Fruit fly (Drosophila melanogaster) whole organism, prepupa: ENCODE results near the gene CG14427.
A peak's percentile ranks its signal among the peaks of the same experiment; 100 is the strongest.

ENCODE experiments used
- CG10631 ChIP-seq: fragments of 200-800 bp; sonication (Bioruptor generic); optimal IDR thresholded peaks from 2 replicates; lab custom pipeline; 2016; ENCODE audit warnings: missing biosample characterization, missing genetic modification characterization
- CG10669 ChIP-seq: fragments of 200-800 bp; sonication (Bioruptor generic); optimal IDR thresholded peaks from 3 replicates; lab custom pipeline; 2018; ENCODE audit warnings: missing biosample characterization, mild to moderate bottlenecking, missing genetic modification characterization, moderate library complexity
- CG11762 ChIP-seq: fragments of 200-800 bp; sonication (Bioruptor generic); optimal IDR thresholded peaks from 3 replicates; lab custom pipeline; 2016; ENCODE audit warnings: missing biosample characterization, missing genetic modification characterization; ENCODE audit not compliant: insufficient read depth
- CG15336 ChIP-seq: fragments of 200-800 bp; sonication (Bioruptor generic); IDR thresholded peaks from 2 replicates; pipeline ENCODE4 v1.3.6; 2022; ENCODE audit warnings: missing biosample characterization, missing genetic modification characterization
- CG1621 ChIP-seq: fragments of 200-800 bp; sonication (Bioruptor generic); optimal IDR thresholded peaks from 3 replicates; lab custom pipeline; 2018; ENCODE audit warnings: missing biosample characterization, mild to moderate bottlenecking, missing genetic modification characterization
- CG3032 ChIP-seq: fragments of 200-800 bp; optimal IDR thresholded peaks from 2 replicates; lab custom pipeline; 2019; ENCODE audit warnings: missing biosample characterization, mild to moderate bottlenecking, missing genetic modification characterization, moderate library complexity
- CG31627 ChIP-seq: fragments of 200-800 bp; sonication (Bioruptor generic); optimal IDR thresholded peaks from 3 replicates; lab custom pipeline; 2016; ENCODE audit warnings: missing biosample characterization, missing genetic modification characterization
- CG32006 ChIP-seq: fragments of 200-800 bp; sonication (Bioruptor generic); optimal IDR thresholded peaks from 3 replicates; lab custom pipeline; 2017; ENCODE audit warnings: missing biosample characterization, mild to moderate bottlenecking, missing genetic modification characterization
- CG34406 ChIP-seq: fragments of 200-800 bp; sonication (Bioruptor generic); optimal IDR thresholded peaks from 3 replicates; lab custom pipeline; 2016; ENCODE audit warnings: missing biosample characterization, missing genetic modification characterization
- CG3919 ChIP-seq: fragments of 200-800 bp; sonication (Bioruptor generic); optimal IDR thresholded peaks from 3 replicates; lab custom pipeline; 2016; ENCODE audit warnings: missing biosample characterization, missing genetic modification characterization
- CG6163 ChIP-seq: fragments of 200-800 bp; sonication (Bioruptor generic); IDR thresholded peaks from 3 replicates; pipeline ENCODE4 v1.3.6; 2022; ENCODE audit warnings: missing biosample characterization, missing genetic modification characterization
- CG6276 ChIP-seq: fragments of 200-800 bp; sonication (Bioruptor generic); optimal IDR thresholded peaks from 2 replicates; lab custom pipeline; 2017; ENCODE audit warnings: missing biosample characterization, mild to moderate bottlenecking, missing genetic modification characterization
- CG6792 ChIP-seq: fragments of 200-800 bp; sonication (Bioruptor generic); optimal IDR thresholded peaks from 3 replicates; lab custom pipeline; 2016; ENCODE audit warnings: missing biosample characterization, missing genetic modification characterization
- CG6808 ChIP-seq: fragments of 200-800 bp; sonication (Bioruptor generic); optimal IDR thresholded peaks from 3 replicates; lab custom pipeline; 2017; ENCODE audit warnings: missing biosample characterization, missing genetic modification characterization, mild to moderate bottlenecking, moderate library complexity, missing genetic modification reagents
- CG6854 ChIP-seq: fragments of 200-800 bp; sonication (Bioruptor generic); optimal IDR thresholded peaks from 2 replicates; lab custom pipeline; 2017; ENCODE audit warnings: missing biosample characterization, mild to moderate bottlenecking, missing genetic modification characterization
- CG8119 ChIP-seq: fragments of 200-800 bp; sonication (Bioruptor generic); IDR thresholded peaks from 3 replicates; pipeline ENCODE4 v1.3.6; 2022; ENCODE audit warnings: missing biosample characterization, missing genetic modification characterization
- CG8319 ChIP-seq: fragments of 200-800 bp; sonication (Bioruptor generic); optimal IDR thresholded peaks from 3 replicates; lab custom pipeline; 2016; ENCODE audit warnings: missing biosample characterization, missing genetic modification characterization
- CG8632 ChIP-seq: fragments of 200-800 bp; sonication (Bioruptor generic); optimal IDR thresholded peaks from 3 replicates; lab custom pipeline; 2016; ENCODE audit warnings: missing biosample characterization, missing genetic modification characterization
- CG9139 ChIP-seq: fragments of 200-800 bp; sonication (Bioruptor generic); optimal IDR thresholded peaks from 3 replicates; lab custom pipeline; 2017; ENCODE audit warnings: missing biosample characterization, mild to moderate bottlenecking, missing genetic modification characterization
- Eip78C ChIP-seq: fragments of 200-800 bp; sonication (Bioruptor generic); peaks from one replicate; lab custom pipeline; 2016; ENCODE audit warnings: missing biosample characterization, missing genetic modification characterization
- Ets21C ChIP-seq: fragments of 200-800 bp; sonication (Bioruptor generic); optimal IDR thresholded peaks from 3 replicates; lab custom pipeline; 2016; ENCODE audit warnings: missing biosample characterization, missing genetic modification characterization
- Ets96B ChIP-seq: fragments of 200-800 bp; optimal IDR thresholded peaks from 2 replicates; lab custom pipeline; 2019; ENCODE audit warnings: missing biosample characterization, mild to moderate bottlenecking, missing genetic modification characterization, moderate library complexity
- Gug ChIP-seq: fragments of 200-800 bp; sonication (Bioruptor generic); IDR thresholded peaks from 2 replicates; pipeline ENCODE4 v1.3.6; 2022; ENCODE audit warnings: missing biosample characterization, missing genetic modification characterization
- Hr38 ChIP-seq: sonication (Bioruptor generic); optimal IDR thresholded peaks from 2 replicates; lab custom pipeline; 2016; ENCODE audit warnings: missing biosample characterization, missing genetic modification characterization
- Hr39 ChIP-seq: fragments of 200-800 bp; sonication (Bioruptor generic); optimal IDR thresholded peaks from 2 replicates; lab custom pipeline; 2016; ENCODE audit warnings: missing biosample characterization, missing genetic modification characterization
- Lpt ChIP-seq: fragments of 200-800 bp; sonication (Bioruptor generic); optimal IDR thresholded peaks from 3 replicates; lab custom pipeline; 2016; ENCODE audit warnings: missing biosample characterization, missing genetic modification characterization
- OdsH ChIP-seq: fragments of 200-800 bp; sonication (Bioruptor generic); optimal IDR thresholded peaks from 3 replicates; lab custom pipeline; 2016; ENCODE audit warnings: missing biosample characterization, missing genetic modification characterization
- Sox102F ChIP-seq: fragments of 200-800 bp; sonication (Bioruptor generic); optimal IDR thresholded peaks from 2 replicates; lab custom pipeline; 2016; ENCODE audit warnings: missing biosample characterization, mild to moderate bottlenecking, missing genetic modification characterization
- Sox14 ChIP-seq: fragments of 200-800 bp; sonication (Bioruptor generic); optimal IDR thresholded peaks from 3 replicates; lab custom pipeline; 2016; ENCODE audit warnings: missing biosample characterization, missing genetic modification characterization
- Sox15 ChIP-seq: fragments of 200-800 bp; sonication (Bioruptor generic); optimal IDR thresholded peaks from 3 replicates; lab custom pipeline; 2016; ENCODE audit warnings: missing biosample characterization, missing genetic modification characterization
- acj6 ChIP-seq: fragments of 200-800 bp; sonication (Bioruptor generic); optimal IDR thresholded peaks from 3 replicates; lab custom pipeline; 2016; ENCODE audit warnings: missing biosample characterization, missing genetic modification characterization
- eg ChIP-seq: fragments of 200-800 bp; sonication (Bioruptor generic); IDR thresholded peaks from 3 replicates; pipeline ENCODE4 v1.3.6; 2022; ENCODE audit warnings: missing biosample characterization, missing genetic modification characterization
- fd59A ChIP-seq: fragments of 200-800 bp; sonication (Bioruptor generic); optimal IDR thresholded peaks from 2 replicates; lab custom pipeline; 2017; ENCODE audit warnings: missing biosample characterization, mild to moderate bottlenecking, missing genetic modification characterization, missing genetic modification reagents
- fd85E ChIP-seq: fragments of 200-800 bp; sonication (Bioruptor generic); optimal IDR thresholded peaks from 3 replicates; lab custom pipeline; 2016; ENCODE audit warnings: missing biosample characterization, missing genetic modification characterization
- fkh ChIP-seq: fragments of 200-800 bp; sonication (Bioruptor generic); optimal IDR thresholded peaks from 3 replicates; lab custom pipeline; 2017; ENCODE audit warnings: missing biosample characterization, mild to moderate bottlenecking, missing genetic modification characterization, moderate library complexity
- net ChIP-seq: fragments of 200-800 bp; sonication (Bioruptor generic); optimal IDR thresholded peaks from 3 replicates; lab custom pipeline; 2016; ENCODE audit warnings: missing biosample characterization, missing genetic modification characterization
- pdm3 ChIP-seq: fragments of 200-800 bp; sonication (Bioruptor generic); optimal IDR thresholded peaks from 3 replicates; lab custom pipeline; 2016; ENCODE audit warnings: missing biosample characterization, missing genetic modification characterization
- salr ChIP-seq, 2 experiments: fragments of 200-800 bp; sonication (Bioruptor generic); optimal IDR thresholded peaks; 3 replicates each; lab custom pipeline; 2016 to 2018; ENCODE audit warnings: missing biosample characterization in 2 of 2, missing genetic modification characterization in 2 of 2, mild to moderate bottlenecking in 1 of 2
- spab ChIP-seq: fragments of 200-800 bp; sonication (Bioruptor generic); optimal IDR thresholded peaks from 2 replicates; lab custom pipeline; 2017; ENCODE audit warnings: missing biosample characterization, mild to moderate bottlenecking, missing genetic modification characterization, missing genetic modification reagents
- ss ChIP-seq, 2 experiments: fragments of 200-800 bp; sonication (Bioruptor generic); optimal IDR thresholded peaks; 2 replicates in 1 of 2; 3 replicates in 1 of 2; lab custom pipeline; 2017 to 2018; ENCODE audit warnings: mild to moderate bottlenecking in 2 of 2, missing biosample characterization in 2 of 2, missing genetic modification characterization in 2 of 2, moderate library complexity in 1 of 2
- svp ChIP-seq: fragments of 200-800 bp; sonication (Bioruptor generic); peaks from one replicate; lab custom pipeline; 2016; ENCODE audit warnings: missing biosample characterization, missing genetic modification characterization
- vri ChIP-seq: fragments of 200-800 bp; sonication (Bioruptor generic); optimal IDR thresholded peaks from 3 replicates; lab custom pipeline; 2016; ENCODE audit warnings: missing biosample characterization, mild to moderate bottlenecking, missing genetic modification characterization

Gene CG14427

dm6 chrX:6993753-6994152, 46.6 kb upstream of the CG14427 start (continued):
- TF ChIP-seq salr (GFP tag; optimal IDR thresholded peaks at IDR 0.05; lab: Kevin White, UChicago) (no peak), CG15336 (GFP tag; lab: Robert Waterston, UW) (0 out of 2 replicates have a peak, but pooled peaks have one; percentile 25), CG3032 (tag; lab: Kevin White, UChicago) (no peak), fkh (no peak), Ets21C (GFP tag; lab: Kevin White, UChicago) (peak; percentile 81), fd59A (GFP tag; lab: Kevin White, UChicago) (no peak), CG10669 (no peak), CG11762 (GFP tag; lab: Kevin White, UChicago) (peak; percentile 39), vri (GFP tag; lab: Kevin White, UChicago) (peak; percentile 76), CG31627 (GFP tag; lab: Kevin White, UChicago) (peak; percentile 89), CG6276 (GFP tag; lab: Kevin White, UChicago) (no peak), Sox14 (GFP tag; lab: Kevin White, UChicago) (peak; percentile 68), Sox15 (peak; percentile 48), eg (GFP tag; lab: Robert Waterston, UW) (peak; percentile 40; the same call in 2 of the 3 replicates), CG8119 (GFP tag; lab: Robert Waterston, UW) (no peak), Hr39 (GFP tag; lab: Kevin White, UChicago) (peak; percentile 88), CG10631 (GFP tag; lab: Kevin White, UChicago) (peak; percentile 39), acj6 (GFP tag; lab: Kevin White, UChicago) (peak; percentile 48), CG6163 (GFP tag; lab: Robert Waterston, UW) (peak; percentile 76), CG8319 (GFP tag; lab: Kevin White, UChicago) (peak; percentile 39), CG6854 (GFP tag; lab: Kevin White, UChicago) (peak; percentile 45), Lpt (no peak), fd85E (GFP tag; lab: Kevin White, UChicago) (no peak), spab (GFP tag; lab: Kevin White, UChicago) (no peak), CG34406 (GFP tag; lab: Kevin White, UChicago) (peak; percentile 57), Sox102F (GFP tag; lab: Kevin White, UChicago) (peak; percentile 73), CG6792 (GFP tag; lab: Kevin White, UChicago) (peak; percentile 63), Ets96B (tag; lab: Kevin White, UChicago) (no peak), CG3919 (GFP tag; lab: Kevin White, UChicago) (peak; percentile 58), Gug (no peak; the same call in 1 of the 2 replicates)
- TF ChIP-seq, all 60 proteins: peak for 36

DNA sequence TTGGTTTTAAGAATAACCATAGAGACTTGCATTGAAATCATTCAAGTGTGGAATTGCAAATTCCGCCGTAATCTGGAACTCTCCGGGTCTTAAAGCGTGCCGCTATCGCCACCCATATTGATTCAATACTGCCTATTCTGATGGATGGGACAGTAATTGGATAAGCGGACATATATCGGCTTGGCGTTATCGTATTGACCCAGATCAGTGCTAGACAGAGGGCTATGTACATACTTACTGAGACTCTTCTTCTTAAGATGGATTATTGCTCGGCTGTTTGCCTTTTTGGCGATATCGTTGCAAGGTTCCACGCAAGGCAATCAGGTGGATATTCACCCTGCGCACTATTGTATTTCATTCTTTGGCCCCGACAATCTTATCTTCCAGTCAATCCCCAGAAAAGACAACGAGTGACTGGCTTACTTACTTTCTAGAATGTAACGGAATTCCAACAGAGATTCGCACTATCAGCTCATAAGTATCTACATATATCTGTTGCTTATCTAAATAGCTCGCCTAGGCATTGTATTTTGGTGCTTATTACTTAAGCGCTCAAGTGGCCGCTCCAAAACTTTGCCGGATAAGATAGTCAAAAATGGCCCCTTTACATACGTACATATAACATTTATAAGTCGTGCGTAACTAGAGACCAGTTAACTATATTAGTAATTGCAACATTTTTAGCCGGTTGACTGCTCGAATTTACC, 45.8 kb upstream of the CG14427 start:
- peak; percentile 68 for TF ChIP-seq CG9139
- peak; percentile 31 for TF ChIP-seq CG8632
- peak; percentile 66 for TF ChIP-seq fkh
- TF ChIP-seq Lpt = no peak
- peak; percentile 51 for TF ChIP-seq svp (GFP tag; lab: Kevin White, UChicago)
- TF ChIP-seq salr (GFP tag; optimal IDR thresholded peaks at IDR 0.05; lab: Kevin White, UChicago) = peak in 1 of 2 experiments; percentile 28
- TF ChIP-seq CG6808 (GFP tag; lab: Kevin White, UChicago) = peak; percentile 41
- TF ChIP-seq Hr38 (GFP tag; lab: Kevin White, UChicago) = no peak
- no peak for TF ChIP-seq vri (GFP tag; lab: Kevin White, UChicago)
- peak; percentile 7 for TF ChIP-seq OdsH (GFP tag; lab: Kevin White, UChicago)
- peak; percentile 19 for TF ChIP-seq pdm3 (GFP tag; lab: Kevin White, UChicago)
- no peak for TF ChIP-seq eg (GFP tag; lab: Robert Waterston, UW)
- peak; percentile 10 for TF ChIP-seq CG34406 (GFP tag; lab: Kevin White, UChicago)
- TF ChIP-seq CG6163 (GFP tag; lab: Robert Waterston, UW) = 0 out of 3 replicates have a peak, but pooled peaks have one; percentile 31
- TF ChIP-seq spab (GFP tag; lab: Kevin White, UChicago) = peak; percentile 30
- no peak for TF ChIP-seq net (GFP tag; lab: Kevin White, UChicago)
- TF ChIP-seq CG6792 (GFP tag; lab: Kevin White, UChicago) = peak; percentile 7
- peak; percentile 42 for TF ChIP-seq Eip78C (GFP tag; lab: Kevin White, UChicago)
- TF ChIP-seq CG1621 (tag; lab: Kevin White, UChicago) = peak; percentile 38
- TF ChIP-seq CG10631 (GFP tag; lab: Kevin White, UChicago) = peak; percentile 40
- peak; percentile 14 to 59 for TF ChIP-seq ss (GFP tag; optimal IDR thresholded peaks at IDR 0.05; lab: Kevin White, UChicago)
- TF ChIP-seq CG10669 = peak; percentile 40
- TF ChIP-seq CG32006 (GFP tag; lab: Kevin White, UChicago) = no peak
